Fruit fly (Drosophila melanogaster) whole organism, embryonic: ENCODE measurements around the gene Rab18.
A peak's percentile ranks its signal among the peaks of the same experiment; 100 is the strongest.

Experiments used
- Aef1 ChIP-seq: fragments of 200-800 bp; sonication (Bioruptor generic); IDR thresholded peaks from 3 replicates; pipeline ENCODE4 v1.3.6; 2022; ENCODE audit warnings: missing biosample characterization, missing genetic modification characterization
- CG10654 ChIP-seq: fragments of 200-800 bp; sonication (Bioruptor generic); optimal IDR thresholded peaks from 2 replicates; lab custom pipeline; 2016; ENCODE audit warnings: missing biosample characterization, missing genetic modification characterization
- CG12769 ChIP-seq: fragments of 200-800 bp; sonication (Bioruptor generic); optimal IDR thresholded peaks from 2 replicates; lab custom pipeline; 2019; ENCODE audit warnings: missing biosample characterization, mild to moderate bottlenecking, missing genetic modification characterization, moderate library complexity
- CG13624 ChIP-seq: fragments of 200-800 bp; sonication (Bioruptor generic); optimal IDR thresholded peaks from 2 replicates; lab custom pipeline; 2016; ENCODE audit warnings: missing biosample characterization, missing genetic modification characterization
- CG14014 ChIP-seq: fragments of 200-800 bp; sonication (Bioruptor generic); IDR thresholded peaks from 2 replicates; pipeline ENCODE4 v1.3.6; 2022; ENCODE audit warnings: missing biosample characterization, missing genetic modification characterization
- CG14710 ChIP-seq: fragments of 200-800 bp; sonication (Bioruptor generic); optimal IDR thresholded peaks from 3 replicates; lab custom pipeline; 2019; ENCODE audit warnings: missing biosample characterization, mild to moderate bottlenecking, missing genetic modification characterization, moderate library complexity
- CG17328 ChIP-seq: fragments of 200-800 bp; sonication (Bioruptor generic); IDR thresholded peaks from 2 replicates; pipeline ENCODE4 v1.3.6; 2022; ENCODE audit warnings: missing biosample characterization, missing genetic modification characterization
- CG17361 ChIP-seq: fragments of 200-800 bp; sonication (Bioruptor generic); IDR thresholded peaks from 3 replicates; pipeline ENCODE4 v1.3.6; 2022; ENCODE audit warnings: missing biosample characterization, missing genetic modification characterization
- CG18011 ChIP-seq: fragments of 200-800 bp; sonication (Bioruptor generic); optimal IDR thresholded peaks from 2 replicates; lab custom pipeline; 2017; ENCODE audit warnings: missing biosample characterization, missing genetic modification characterization, mild to moderate bottlenecking, moderate library complexity, missing genotype
- CG18476 ChIP-seq: fragments of 200-800 bp; sonication (Bioruptor generic); optimal IDR thresholded peaks from 2 replicates; lab custom pipeline; 2016; ENCODE audit warnings: missing biosample characterization, mild to moderate bottlenecking, missing genetic modification characterization
- CG18764 ChIP-seq: fragments of 200-800 bp; sonication (Bioruptor generic); optimal IDR thresholded peaks from 3 replicates; lab custom pipeline; 2016; ENCODE audit warnings: missing biosample characterization, missing genetic modification characterization
- CG2678 ChIP-seq: fragments of 200-800 bp; sonication (Bioruptor generic); optimal IDR thresholded peaks from 3 replicates; lab custom pipeline; 2019; ENCODE audit warnings: missing biosample characterization, mild to moderate bottlenecking, missing genetic modification characterization, moderate library complexity
- CG3065 ChIP-seq: fragments of 200-800 bp; sonication (Bioruptor generic); optimal IDR thresholded peaks from 2 replicates; lab custom pipeline; 2016; ENCODE audit warnings: missing biosample characterization, missing genetic modification characterization
- CG4282 ChIP-seq: fragments of 200-800 bp; sonication (Bioruptor generic); optimal IDR thresholded peaks from 2 replicates; lab custom pipeline; 2016; ENCODE audit warnings: missing biosample characterization, missing genetic modification characterization
- CG7963 ChIP-seq: fragments of 200-800 bp; sonication (Bioruptor generic); IDR thresholded peaks from 3 replicates; pipeline ENCODE4 v1.3.6; 2022; ENCODE audit warnings: missing biosample characterization, missing genetic modification characterization; ENCODE audit not compliant: partially characterized antibody
- CG9932 ChIP-seq: fragments of 200-800 bp; sonication (Bioruptor generic); IDR thresholded peaks from 2 replicates; pipeline ENCODE4 v1.3.6; 2022; ENCODE audit warnings: missing biosample characterization, missing genetic modification characterization
- D19A ChIP-seq: fragments of 200-800 bp; optimal IDR thresholded peaks from 3 replicates; lab custom pipeline; 2019; ENCODE audit warnings: missing biosample characterization, mild to moderate bottlenecking, missing genetic modification characterization, moderate library complexity
- Dek ChIP-seq: fragments of 200-800 bp; sonication (Bioruptor generic); optimal IDR thresholded peaks from 3 replicates; lab custom pipeline; 2019; ENCODE audit warnings: missing biosample characterization, mild to moderate bottlenecking, missing genetic modification characterization, moderate library complexity
- E2f1 ChIP-seq: fragments of 200-800 bp; sonication (Bioruptor generic); IDR thresholded peaks from 2 replicates; pipeline ENCODE4 v1.3.6; 2022; ENCODE audit warnings: missing biosample characterization, missing genetic modification characterization
- Fer2 ChIP-seq: fragments of 200-800 bp; sonication (Bioruptor generic); optimal IDR thresholded peaks from 2 replicates; lab custom pipeline; 2018; ENCODE audit warnings: missing biosample characterization, mild to moderate bottlenecking, missing genetic modification characterization, moderate library complexity
- GATAe ChIP-seq: fragments of 200-800 bp; sonication (Bioruptor generic); conservative IDR thresholded peaks from 2 replicates; pipeline ENCODE4 v1.3.6; 2022; ENCODE audit warnings: missing biosample characterization, missing genetic modification characterization
- H2.0 ChIP-seq: fragments of 200-800 bp; sonication (Bioruptor generic); IDR thresholded peaks from 2 replicates; pipeline ENCODE4 v1.3.6; 2022; ENCODE audit warnings: missing biosample characterization, missing genetic modification characterization
- HLH3B ChIP-seq: fragments of 200-800 bp; sonication (Bioruptor generic); IDR thresholded peaks from 2 replicates; pipeline ENCODE4 v1.3.6; 2022; ENCODE audit warnings: missing biosample characterization, missing genetic modification characterization
- Lpt ChIP-seq: fragments of >200 bp; optimal IDR thresholded peaks from 2 replicates; lab custom pipeline; 2018; ENCODE audit warnings: missing biosample characterization, missing genetic modification characterization
- Meics ChIP-seq: fragments of 200-800 bp; sonication (Bioruptor generic); optimal IDR thresholded peaks from 2 replicates; lab custom pipeline; 2017; ENCODE audit warnings: missing biosample characterization, mild to moderate bottlenecking, missing genetic modification characterization
- Oli ChIP-seq: fragments of 200-800 bp; sonication (Bioruptor generic); optimal IDR thresholded peaks from 2 replicates; lab custom pipeline; 2018; ENCODE audit warnings: missing biosample characterization, mild to moderate bottlenecking, missing genetic modification characterization, moderate library complexity
- Side ChIP-seq: fragments of 200-800 bp; sonication (Bioruptor generic); optimal IDR thresholded peaks from 2 replicates; lab custom pipeline; 2016; ENCODE audit warnings: missing biosample characterization, missing genetic modification characterization
- Sox102F ChIP-seq: fragments of 200-800 bp; sonication (Bioruptor generic); optimal IDR thresholded peaks from 2 replicates; lab custom pipeline; 2018; ENCODE audit warnings: missing biosample characterization, mild to moderate bottlenecking, missing genetic modification characterization, moderate library complexity
- Spps ChIP-seq: fragments of 200-800 bp; sonication (Bioruptor generic); optimal IDR thresholded peaks from 2 replicates; lab custom pipeline; 2018; ENCODE audit warnings: missing biosample characterization, mild to moderate bottlenecking, missing genetic modification characterization
- Ssrp ChIP-seq: fragments of 200-800 bp; sonication (Bioruptor generic); optimal IDR thresholded peaks from 2 replicates; lab custom pipeline; 2018; ENCODE audit warnings: missing biosample characterization, mild to moderate bottlenecking, missing genetic modification characterization, moderate library complexity
- bab2 ChIP-seq: fragments of 200-800 bp; sonication (Bioruptor generic); optimal IDR thresholded peaks from 2 replicates; lab custom pipeline; 2016; ENCODE audit warnings: missing biosample characterization, missing genetic modification characterization
- cad ChIP-seq: fragments of >200 bp; optimal IDR thresholded peaks from 2 replicates; lab custom pipeline; 2017; ENCODE audit warnings: missing biosample characterization, missing genetic modification characterization
- caup ChIP-seq: fragments of 200-800 bp; sonication (Bioruptor generic); optimal IDR thresholded peaks from 3 replicates; lab custom pipeline; 2017; ENCODE audit warnings: missing biosample characterization, mild to moderate bottlenecking, missing genetic modification characterization, moderate library complexity; ENCODE audit not compliant: severe bottlenecking
- chif ChIP-seq, 2 experiments: fragments of 200-800 bp; sonication (Bioruptor generic); optimal IDR thresholded peaks; 3 replicates each; lab custom pipeline; 2016; ENCODE audit warnings: missing biosample characterization in 2 of 2, missing genetic modification characterization in 2 of 2
- crp ChIP-seq, 2 experiments: fragments of 200-800 bp; sonication (Bioruptor generic); optimal IDR thresholded peaks; 2 replicates in 1 of 2; 3 replicates in 1 of 2; lab custom pipeline; 2017; ENCODE audit warnings: missing biosample characterization in 2 of 2, missing genetic modification characterization in 2 of 2, mild to moderate bottlenecking in 1 of 2, moderate library complexity in 1 of 2
- dati ChIP-seq: fragments of 200-800 bp; sonication (Bioruptor generic); IDR thresholded peaks from 2 replicates; pipeline ENCODE4 v1.3.6; 2022; ENCODE audit warnings: missing biosample characterization, missing genetic modification characterization
- emc ChIP-seq: fragments of 200-800 bp; sonication (Bioruptor generic); optimal IDR thresholded peaks from 2 replicates; lab custom pipeline; 2016; ENCODE audit warnings: missing biosample characterization, missing genetic modification characterization
- fd64A ChIP-seq: fragments of 200-800 bp; sonication (Bioruptor generic); optimal IDR thresholded peaks from 3 replicates; lab custom pipeline; 2018; ENCODE audit warnings: missing biosample characterization, mild to moderate bottlenecking, missing genetic modification characterization
- gro ChIP-seq: fragments of 200-800 bp; sonication (Bioruptor generic); optimal IDR thresholded peaks from 2 replicates; lab custom pipeline; 2016; ENCODE audit warnings: missing biosample characterization, missing genetic modification characterization
- jing ChIP-seq: fragments of 200-800 bp; sonication (Bioruptor generic); optimal IDR thresholded peaks from 2 replicates; lab custom pipeline; 2018; ENCODE audit warnings: missing biosample characterization, mild to moderate bottlenecking, missing genetic modification characterization
- klu ChIP-seq: fragments of 200-800 bp; sonication (Bioruptor generic); IDR thresholded peaks from 2 replicates; pipeline ENCODE4 v1.3.6; 2022; ENCODE audit warnings: missing biosample characterization, missing genetic modification characterization
- mld ChIP-seq: fragments of 200-800 bp; sonication (Bioruptor generic); IDR thresholded peaks from 3 replicates; pipeline ENCODE4 v1.3.6; 2022; ENCODE audit warnings: missing biosample characterization, missing genetic modification characterization; ENCODE audit not compliant: partially characterized antibody
- prd ChIP-seq, 3 experiments: fragments of >200 bp in 2 of 3; fragments of 200-800 bp in 1 of 3; sonication (Bioruptor generic) in 1 of 3; optimal IDR thresholded peaks in 2 of 3; IDR thresholded peaks in 1 of 3; 2 replicates in 2 of 3; 3 replicates in 1 of 3; pipeline versions ENCODE4 v1.3.6 to Lab custom; 2017 to 2022; ENCODE audit warnings: missing biosample characterization in 1 of 3, missing genetic modification characterization in 1 of 3
- salm ChIP-seq: fragments of 200-800 bp; sonication (Bioruptor generic); optimal IDR thresholded peaks from 2 replicates; lab custom pipeline; 2018; ENCODE audit warnings: missing biosample characterization, mild to moderate bottlenecking, missing genetic modification characterization
- sd ChIP-seq: fragments of 200-800 bp; sonication (Bioruptor generic); optimal IDR thresholded peaks from 3 replicates; lab custom pipeline; 2018; ENCODE audit warnings: missing biosample characterization, mild to moderate bottlenecking, missing genetic modification characterization, moderate library complexity
- sens ChIP-seq: fragments of 200-800 bp; sonication (Bioruptor generic); peaks from one replicate; lab custom pipeline; 2016; ENCODE audit warnings: missing biosample characterization, missing genetic modification characterization
- sens-2 ChIP-seq: fragments of 200-800 bp; sonication (Bioruptor generic); IDR thresholded peaks from 2 replicates; pipeline ENCODE4 v1.3.6; 2022; ENCODE audit warnings: missing biosample characterization, missing genetic modification characterization
- slbo ChIP-seq: fragments of 200-800 bp; sonication (Bioruptor generic); IDR thresholded peaks from 2 replicates; pipeline ENCODE4 v1.3.6; 2022; ENCODE audit warnings: missing biosample characterization, missing genetic modification characterization
- tio ChIP-seq: fragments of 200-800 bp; sonication (Bioruptor generic); optimal IDR thresholded peaks from 2 replicates; lab custom pipeline; 2017; ENCODE audit warnings: missing biosample characterization, missing genetic modification characterization, inconsistent platforms
- usp ChIP-seq: fragments of >200 bp; optimal IDR thresholded peaks from 2 replicates; lab custom pipeline; 2017; ENCODE audit warnings: missing biosample characterization, missing genetic modification characterization

The Rab18 gene

dm6 chrX:5639083-5639482 is 32.5 kb downstream of the Rab18 start (continued):
- TF ChIP-seq HLH3B (GFP tag; lab: Robert Waterston, UW) (peak; percentile 38; the same call in 1 of the 2 replicates), Meics (GFP tag; lab: Kevin White, UChicago) (no peak), klu (GFP tag; lab: Robert Waterston, UW) (no peak), Lpt (GFP tag; lab: Kevin White, UChicago) (no peak), Fer2 (tag; lab: Kevin White, UChicago) (no peak), CG4282 (GFP tag; lab: Kevin White, UChicago) (no peak), CG17328 (GFP tag; lab: Robert Waterston, UW) (peak; percentile 70), jing (GFP tag; lab: Kevin White, UChicago) (peak; percentile 4), E2f1 (GFP tag; lab: Robert Waterston, UW) (0 out of 2 replicates have a peak, but pooled peaks have one; percentile 16), Side (GFP tag; lab: Kevin White, UChicago) (peak; percentile 29), CG9932 (GFP tag; lab: Robert Waterston, UW) (0 out of 2 replicates have a peak, but pooled peaks have one; percentile 9), GATAe (GFP tag; lab: Robert Waterston, UW) (no peak), gro (no peak), sd (tag; lab: Kevin White, UChicago) (no peak), H2.0 (GFP tag; lab: Robert Waterston, UW) (peak; percentile 36; the same call in 1 of the 2 replicates), CG13624 (GFP tag; lab: Kevin White, UChicago) (peak; percentile 26), usp (no peak), Dek (tag; lab: Kevin White, UChicago) (peak; percentile 7), chif (GFP tag; optimal IDR thresholded peaks at IDR 0.05; lab: Kevin White, UChicago) (peak in 1 of 2 experiments; percentile 47), cad (GFP tag; lab: Kevin White, UChicago) (no peak), CG14014 (GFP tag; lab: Robert Waterston, UW) (peak; percentile 47; the same call in 1 of the 2 replicates), CG18476 (GFP tag; lab: Kevin White, UChicago) (no peak), Aef1 (GFP tag; lab: Robert Waterston, UW) (0 out of 3 replicates have a peak, but pooled peaks have one; percentile 28), CG18764 (GFP tag; lab: Kevin White, UChicago) (peak; percentile 22), sens (GFP tag; lab: Kevin White, UChicago) (peak; percentile 94), prd (optimal IDR thresholded peaks at IDR 0.05; lab: Kevin White, UChicago) (no peak), prd (GFP tag; IDR thresholded peaks at IDR 0.05; lab: Robert Waterston, UW) (peak; percentile 64), CG18011 (GFP tag; lab: Kevin White, UChicago) (no peak), CG10654 (peak; percentile 27), Sox102F (GFP tag; lab: Kevin White, UChicago) (peak; percentile 53), emc (GFP tag; lab: Kevin White, UChicago) (no peak), CG3065 (GFP tag; lab: Kevin White, UChicago) (no peak), salm (no peak), crp (GFP tag; optimal IDR thresholded peaks at IDR 0.05; lab: Kevin White, UChicago) (no peak), dati (no peak), slbo (GFP tag; lab: Robert Waterston, UW) (no peak; the same call in 1 of the 2 replicates), CG7963 (GFP tag; lab: Robert Waterston, UW) (no peak), caup (GFP tag; lab: Kevin White, UChicago) (peak; percentile 16), CG2678 (tag; lab: Kevin White, UChicago) (peak; percentile 53), CG12769 (peak; percentile 26), mld (GFP tag; lab: Robert Waterston, UW) (no peak), D19A (peak; percentile 50), sens-2 (GFP tag; lab: Robert Waterston, UW) (peak; percentile 59), bab2 (GFP tag; lab: Kevin White, UChicago) (no peak), Spps (tag; lab: Kevin White, UChicago) (no peak), fd64A (GFP tag; lab: Kevin White, UChicago) (no peak), Ssrp (tag; lab: Kevin White, UChicago) (peak; percentile 48), CG17361 (GFP tag; lab: Robert Waterston, UW) (0 out of 3 replicates have a peak, but pooled peaks have one; percentile 41), CG14710 (tag; lab: Kevin White, UChicago) (peak; percentile 46), tio (GFP tag; lab: Kevin White, UChicago) (peak; percentile 14), Oli (tag; lab: Kevin White, UChicago) (peak; percentile 50)
